Worm (Caenorhabditis elegans) whole organism, late embryonic: Measurements from ENCODE around the gene gad-2.

Experiments
- C38D4.7 ChIP-seq: fragments of 200-800 bp; sonication (Bioruptor generic); optimal IDR thresholded peaks from 2 replicates; lab custom pipeline; 2018; ENCODE audit warnings: mild to moderate bottlenecking, missing genetic modification characterization, moderate library complexity, missing compliant biosample characterization
- F13H6.1 ChIP-seq: sonication (generic microtip); optimal IDR thresholded peaks from 2 replicates; lab custom pipeline; 2016; ENCODE audit warnings: missing genetic modification characterization, missing compliant biosample characterization
- K02D7.2 ChIP-seq: sonication (generic microtip); optimal IDR thresholded peaks from 2 replicates; lab custom pipeline; 2017; ENCODE audit warnings: mild to moderate bottlenecking, missing genetic modification characterization, missing compliant biosample characterization
- K09A11.1 ChIP-seq: sonication (generic microtip); optimal IDR thresholded peaks from 2 replicates; lab custom pipeline; 2017; ENCODE audit warnings: antibody characterized with exemption, mild to moderate bottlenecking, missing genetic modification characterization, missing compliant biosample characterization; ENCODE audit not compliant: insufficient read depth
- T23F11.4 ChIP-seq: fragments of 200-800 bp; sonication (Bioruptor generic); optimal IDR thresholded peaks from 2 replicates; lab custom pipeline; 2018; ENCODE audit warnings: mild to moderate bottlenecking, missing genetic modification characterization, missing compliant biosample characterization
- Y22D7AL.16 ChIP-seq: sonication (generic microtip); optimal IDR thresholded peaks from 2 replicates; lab custom pipeline; 2016; ENCODE audit warnings: missing genetic modification characterization, missing compliant biosample characterization
- ahr-1 ChIP-seq: sonication (generic microtip); optimal IDR thresholded peaks from 2 replicates; lab custom pipeline; 2016; ENCODE audit warnings: missing genetic modification characterization, missing compliant biosample characterization
- ceh-14 ChIP-seq: sonication (generic microtip); optimal IDR thresholded peaks from 2 replicates; lab custom pipeline; 2016; ENCODE audit warnings: missing genotype, missing genetic modification characterization, missing compliant biosample characterization
- ceh-19 ChIP-seq: fragments of 200-800 bp; sonication (Bioruptor generic); optimal IDR thresholded peaks from 2 replicates; lab custom pipeline; 2018; ENCODE audit warnings: mild to moderate bottlenecking, missing genetic modification characterization, missing compliant biosample characterization
- ceh-22 ChIP-seq: sonication (generic microtip); optimal IDR thresholded peaks from 2 replicates; lab custom pipeline; 2017; ENCODE audit warnings: missing biosample characterization, missing genetic modification characterization
- ceh-24 ChIP-seq: sonication (generic microtip); optimal IDR thresholded peaks from 2 replicates; lab custom pipeline; 2016; ENCODE audit warnings: mild to moderate bottlenecking, missing genetic modification characterization, missing compliant biosample characterization
- ceh-30 ChIP-seq: fragments of 150-350 bp; optimal IDR thresholded peaks from 2 replicates; lab custom pipeline; 2014; ENCODE audit warnings: missing biosample characterization, missing genetic modification characterization
- ceh-34 ChIP-seq: sonication (generic microtip); optimal IDR thresholded peaks from 2 replicates; lab custom pipeline; 2016; ENCODE audit warnings: mild to moderate bottlenecking, missing genetic modification characterization, missing compliant biosample characterization
- ceh-9 ChIP-seq: sonication (generic microtip); optimal IDR thresholded peaks from 2 replicates; lab custom pipeline; 2016; ENCODE audit warnings: mild to moderate bottlenecking, missing genetic modification characterization, inconsistent platforms, missing compliant biosample characterization
- che-1 ChIP-seq: sonication (generic microtip); optimal IDR thresholded peaks from 2 replicates; lab custom pipeline; 2016; ENCODE audit warnings: mild to moderate bottlenecking, missing genetic modification characterization, missing compliant biosample characterization
- dmd-4 ChIP-seq: sonication (generic microtip); optimal IDR thresholded peaks from 2 replicates; lab custom pipeline; 2016; ENCODE audit warnings: borderline replicate concordance, missing genetic modification characterization, missing compliant biosample characterization
- dve-1 ChIP-seq: sonication (generic microtip); optimal IDR thresholded peaks from 2 replicates; lab custom pipeline; 2017; ENCODE audit warnings: antibody characterized with exemption, mild to moderate bottlenecking, missing genetic modification characterization, missing compliant biosample characterization
- elt-4 ChIP-seq: sonication (generic microtip); optimal IDR thresholded peaks from 2 replicates; lab custom pipeline; 2016; ENCODE audit warnings: missing genetic modification characterization, missing compliant biosample characterization
- ets-4 ChIP-seq: sonication (generic microtip); optimal IDR thresholded peaks from 2 replicates; lab custom pipeline; 2016; ENCODE audit warnings: missing genetic modification characterization, missing compliant biosample characterization
- fkh-10 ChIP-seq: fragments of 150-350 bp; optimal IDR thresholded peaks from 2 replicates; lab custom pipeline; 2014; ENCODE audit warnings: missing biosample characterization, missing genetic modification reagents, missing genetic modification characterization
- fkh-6 ChIP-seq: sonication (generic microtip); optimal IDR thresholded peaks from 2 replicates; lab custom pipeline; 2016; ENCODE audit warnings: missing genetic modification characterization, missing compliant biosample characterization
- gmeb-2 ChIP-seq: sonication (generic microtip); optimal IDR thresholded peaks from 2 replicates; lab custom pipeline; 2016; ENCODE audit warnings: missing genetic modification characterization, inconsistent platforms, missing compliant biosample characterization
- hlh-15 ChIP-seq: sonication (generic microtip); optimal IDR thresholded peaks from 2 replicates; lab custom pipeline; 2016; ENCODE audit warnings: missing genetic modification characterization, missing compliant biosample characterization
- hlh-6 ChIP-seq: sonication (generic microtip); optimal IDR thresholded peaks from 2 replicates; lab custom pipeline; 2016; ENCODE audit warnings: missing genotype, missing genetic modification characterization, missing compliant biosample characterization
- madf-2 ChIP-seq: sonication (generic microtip); optimal IDR thresholded peaks from 2 replicates; lab custom pipeline; 2017; ENCODE audit warnings: missing genetic modification characterization, missing compliant biosample characterization
- mec-3 ChIP-seq: sonication (generic microtip); optimal IDR thresholded peaks from 2 replicates; lab custom pipeline; 2016; ENCODE audit warnings: borderline replicate concordance, missing genetic modification characterization, missing compliant biosample characterization
- nhr-11 ChIP-seq: fragments of 150-350 bp; optimal IDR thresholded peaks from 2 replicates; lab custom pipeline; 2014; ENCODE audit warnings: missing biosample characterization, missing genetic modification characterization
- nhr-232 ChIP-seq: sonication (generic microtip); optimal IDR thresholded peaks from 2 replicates; lab custom pipeline; 2016; ENCODE audit warnings: missing genetic modification characterization, missing compliant biosample characterization
- npax-4 ChIP-seq: sonication (generic microtip); optimal IDR thresholded peaks from 2 replicates; lab custom pipeline; 2016; ENCODE audit warnings: missing genetic modification characterization, missing compliant biosample characterization
- pag-3 ChIP-seq: sonication (generic microtip); optimal IDR thresholded peaks from 2 replicates; lab custom pipeline; 2016; ENCODE audit warnings: missing compliant biosample characterization, missing genetic modification characterization, borderline replicate concordance
- pax-1 ChIP-seq: fragments of 150-350 bp; optimal IDR thresholded peaks from 2 replicates; lab custom pipeline; 2014; ENCODE audit warnings: missing biosample characterization, missing genetic modification characterization
- pha-2 ChIP-seq: sonication (generic microtip); optimal IDR thresholded peaks from 2 replicates; lab custom pipeline; 2017; ENCODE audit warnings: mild to moderate bottlenecking, missing genetic modification characterization, missing compliant biosample characterization
- pqm-1 ChIP-seq: sonication (generic microtip); optimal IDR thresholded peaks from 2 replicates; lab custom pipeline; 2016; ENCODE audit warnings: missing genetic modification characterization, missing compliant biosample characterization
- ref-2 ChIP-seq: sonication (generic microtip); optimal IDR thresholded peaks from 2 replicates; lab custom pipeline; 2016; ENCODE audit warnings: missing genetic modification characterization, missing compliant biosample characterization
- sox-2 ChIP-seq: fragments of 200-800 bp; sonication (Bioruptor generic); IDR thresholded peaks from 2 replicates; pipeline ENCODE4 v1.3.6; 2022; ENCODE audit warnings: missing genetic modification reagents, missing genetic modification characterization, missing compliant biosample characterization
- sox-4 ChIP-seq: sonication (generic microtip); optimal IDR thresholded peaks from 2 replicates; lab custom pipeline; 2017; ENCODE audit warnings: mild to moderate bottlenecking, missing genetic modification characterization, inconsistent platforms, missing compliant biosample characterization
- syd-9 ChIP-seq: sonication (generic microtip); optimal IDR thresholded peaks from 2 replicates; lab custom pipeline; 2016; ENCODE audit warnings: mild to moderate bottlenecking, missing genetic modification characterization, moderate library complexity, missing compliant biosample characterization
- ttx-3 ChIP-seq: sonication (generic microtip); optimal IDR thresholded peaks from 2 replicates; lab custom pipeline; 2016; ENCODE audit warnings: missing genetic modification reagents, missing genetic modification characterization, missing compliant biosample characterization
- ztf-16 ChIP-seq: sonication (generic microtip); optimal IDR thresholded peaks from 2 replicates; lab custom pipeline; 2017; ENCODE audit warnings: missing genetic modification characterization, missing compliant biosample characterization

Gene gad-2

ce11 chrX:7424813-7425212 is 31.5 kb downstream of the gad-2 start, which contains the start of gene mnm-2:
TSS of gene mnm-2 (minus strand) at chrX:7424913.
- TF ChIP-seq ceh-34 (tag; lab: Kevin White, UChicago): no peak
- TF ChIP-seq ahr-1 (tag; lab: Kevin White, UChicago): no peak
- no peak for TF ChIP-seq npax-4 (tag; lab: Kevin White, UChicago)
- TF ChIP-seq Y22D7AL.16 (tag; lab: Kevin White, UChicago): no peak
- no peak for TF ChIP-seq mec-3 (tag; lab: Kevin White, UChicago)
- TF ChIP-seq F13H6.1 (tag; lab: Kevin White, UChicago): no peak
- no peak for TF ChIP-seq ttx-3 (tag; lab: Kevin White, UChicago)
- no peak for TF ChIP-seq ceh-24 (tag; lab: Kevin White, UChicago)
- TF ChIP-seq hlh-15: no peak
- no peak for TF ChIP-seq pax-1 (tag; lab: Kevin White, UChicago)
- TF ChIP-seq syd-9 (tag; lab: Kevin White, UChicago): no peak
- no peak for TF ChIP-seq ceh-14 (tag; lab: Kevin White, UChicago)
- no peak for TF ChIP-seq nhr-232 (tag; lab: Kevin White, UChicago)
- no peak for TF ChIP-seq che-1 (tag; lab: Kevin White, UChicago)
- TF ChIP-seq sox-4 (tag; lab: Kevin White, UChicago): no peak
- TF ChIP-seq fkh-10: no peak
- TF ChIP-seq K02D7.2 (tag; lab: Kevin White, UChicago): no peak
- TF ChIP-seq madf-2 (tag; lab: Kevin White, UChicago): no peak
- TF ChIP-seq nhr-11 (tag; lab: Kevin White, UChicago): no peak

DNA sequence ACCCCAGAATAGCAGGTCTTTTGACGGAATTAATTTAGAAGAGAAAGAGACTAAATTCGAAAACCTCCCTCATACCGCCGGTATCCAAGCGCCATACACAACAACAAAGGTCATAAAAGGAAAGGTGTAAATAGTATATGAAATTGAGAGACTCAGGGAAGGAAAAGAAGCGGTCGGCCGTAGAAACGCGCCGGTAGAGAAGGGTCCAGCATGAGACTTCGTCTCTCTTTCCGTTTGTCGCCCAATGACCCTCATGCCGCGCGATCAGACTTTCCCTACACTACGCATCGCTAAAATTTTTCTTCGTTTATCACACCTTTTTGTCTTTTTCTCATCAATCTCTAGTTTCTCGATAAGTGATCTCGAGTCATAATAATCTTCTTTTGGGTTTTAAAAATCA is 37.2 kb downstream of the gad-2 start:
- no peak for TF ChIP-seq pha-2 (tag; lab: Kevin White, UChicago)
- TF ChIP-seq gmeb-2 (tag; lab: Kevin White, UChicago): no peak
- TF ChIP-seq F13H6.1 (tag; lab: Kevin White, UChicago): no peak
- TF ChIP-seq K09A11.1 (tag; lab: Kevin White, UChicago): no peak
- TF ChIP-seq dve-1 (tag; lab: Kevin White, UChicago): no peak
- no peak for TF ChIP-seq elt-4 (tag; lab: Kevin White, UChicago)
- no peak for TF ChIP-seq ceh-9 (tag; lab: Kevin White, UChicago)
- TF ChIP-seq nhr-11 (tag; lab: Kevin White, UChicago): no peak
- TF ChIP-seq, all 69 proteins: peak for 0

DNA sequence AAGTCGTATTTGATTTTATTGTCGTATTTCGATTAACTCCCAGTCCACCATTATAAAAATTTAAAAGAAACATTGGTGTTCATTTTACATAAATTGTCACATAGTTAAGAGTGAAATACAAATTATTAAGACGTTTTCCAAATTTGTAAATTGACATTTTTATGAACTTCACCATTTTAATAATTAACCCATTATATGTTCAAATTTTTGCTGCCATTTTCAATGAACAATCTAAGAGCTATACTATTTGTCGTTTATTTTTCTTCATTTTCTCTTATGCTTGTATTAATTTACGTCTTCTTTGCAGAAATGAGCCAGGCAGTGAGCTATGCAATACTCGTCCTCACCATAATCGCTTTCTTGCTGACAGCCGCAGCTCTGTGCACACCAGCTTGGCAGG is 37.9 kb downstream of the gad-2 start, which contains the start of gene clc-2:
Gene clc-2 (plus strand): TSS at position 301 of the 400 bp plus-strand sequence.
- TF ChIP-seq F13H6.1 (tag; lab: Kevin White, UChicago): no peak
- no peak for TF ChIP-seq ceh-30
- TF ChIP-seq fkh-6 (tag; lab: Kevin White, UChicago): no peak
- TF ChIP-seq ref-2: no peak
- no peak for TF ChIP-seq ceh-22 (tag; lab: Kevin White, UChicago)
- TF ChIP-seq T23F11.4: no peak
- TF ChIP-seq ztf-16 (tag; lab: Kevin White, UChicago): no peak
- no peak for TF ChIP-seq ceh-19 (GFP tag; lab: Kevin White, UChicago)
- TF ChIP-seq C38D4.7 (GFP tag; lab: Kevin White, UChicago): no peak
- TF ChIP-seq ets-4 (tag; lab: Kevin White, UChicago): no peak
- TF ChIP-seq npax-4 (tag; lab: Kevin White, UChicago): no peak
- TF ChIP-seq dmd-4: no peak
- TF ChIP-seq sox-2 (GFP tag; lab: Robert Waterston, UW): no peak
- TF ChIP-seq pqm-1 (tag; lab: Kevin White, UChicago): no peak
- no peak for TF ChIP-seq hlh-6 (tag; lab: Kevin White, UChicago)
- TF ChIP-seq pag-3 (tag; lab: Kevin White, UChicago): no peak
- no peak for TF ChIP-seq mec-3 (tag; lab: Kevin White, UChicago)
- TF ChIP-seq, all 69 proteins: peak for 0
